Worm (Caenorhabditis elegans) whole organism, young adult: ENCODE results near the gene str-246.

Experiments used
- B0261.1 ChIP-seq: sonication (generic microtip); optimal IDR thresholded peaks from 2 replicates; lab custom pipeline; 2016; ENCODE audit warnings: mild to moderate bottlenecking, missing genetic modification characterization, moderate library complexity, missing compliant biosample characterization
- C17E4.6 ChIP-seq: fragments of 200-800 bp; sonication (Bioruptor generic); IDR thresholded peaks from 2 replicates; pipeline ENCODE4 v1.3.6; 2022; ENCODE audit warnings: missing genetic modification reagents, missing genetic modification characterization, missing compliant biosample characterization
- D2030.7 ChIP-seq: fragments of 200-800 bp; sonication (Bioruptor generic); IDR thresholded peaks from 2 replicates; pipeline ENCODE4 v1.3.6; 2022; ENCODE audit warnings: missing genetic modification reagents, missing genetic modification characterization, missing compliant biosample characterization
- F49E8.2 ChIP-seq: sonication (generic microtip); optimal IDR thresholded peaks from 3 replicates; lab custom pipeline; 2017; ENCODE audit warnings: missing genetic modification characterization, mild to moderate bottlenecking, missing compliant biosample characterization, antibody characterized with exemption, moderate library complexity; ENCODE audit not compliant: insufficient read depth
- Y53F4B.3 ChIP-seq: fragments of 200-800 bp; sonication (Bioruptor generic); IDR thresholded peaks from 2 replicates; pipeline ENCODE4 v1.3.6; 2022; ENCODE audit warnings: missing genetic modification reagents, missing genetic modification characterization, missing compliant biosample characterization
- Y56A3A.18 ChIP-seq: fragments of 200-800 bp; sonication (Bioruptor generic); IDR thresholded peaks from 2 replicates; pipeline ENCODE4 v1.3.6; 2022; ENCODE audit warnings: missing genetic modification reagents, missing genetic modification characterization, missing compliant biosample characterization
- ZK185.1 ChIP-seq: sonication (generic microtip); optimal IDR thresholded peaks from 2 replicates; lab custom pipeline; 2016; ENCODE audit warnings: mild to moderate bottlenecking, missing genetic modification characterization, missing compliant biosample characterization; ENCODE audit not compliant: poor library complexity, severe bottlenecking
- atf-7 ChIP-seq: sonication (generic microtip); optimal IDR thresholded peaks from 2 replicates; lab custom pipeline; 2017; ENCODE audit warnings: mild to moderate bottlenecking, missing genetic modification characterization, missing compliant biosample characterization
- attf-3 ChIP-seq: fragments of 200-800 bp; sonication (Bioruptor generic); conservative IDR thresholded peaks from 2 replicates; pipeline ENCODE4 v1.3.6; 2022; ENCODE audit warnings: missing genetic modification reagents, missing genetic modification characterization, missing compliant biosample characterization
- attf-5 ChIP-seq: fragments of 200-800 bp; sonication (Bioruptor generic); optimal IDR thresholded peaks from 2 replicates; lab custom pipeline; 2018; ENCODE audit warnings: mild to moderate bottlenecking, missing genetic modification characterization, missing compliant biosample characterization
- attf-6 ChIP-seq: fragments of 200-800 bp; sonication (Bioruptor generic); IDR thresholded peaks from 2 replicates; pipeline ENCODE4 v1.3.6; 2022; ENCODE audit warnings: missing genetic modification reagents, missing genetic modification characterization, missing compliant biosample characterization
- ccch-3 ChIP-seq: fragments of 200-800 bp; sonication (Bioruptor generic); optimal IDR thresholded peaks from 2 replicates; lab custom pipeline; 2018; ENCODE audit warnings: mild to moderate bottlenecking, missing genetic modification characterization, missing compliant biosample characterization
- ceh-100 ChIP-seq: fragments of 200-800 bp; sonication (Bioruptor generic); IDR thresholded peaks from 2 replicates; pipeline ENCODE4 v1.3.6; 2022; ENCODE audit warnings: missing genetic modification reagents, missing genetic modification characterization, missing compliant biosample characterization
- ceh-27 ChIP-seq: fragments of 200-800 bp; sonication (Bioruptor generic); optimal IDR thresholded peaks from 2 replicates; lab custom pipeline; 2018; ENCODE audit warnings: mild to moderate bottlenecking, missing genetic modification characterization, moderate library complexity, missing compliant biosample characterization
- ceh-91 ChIP-seq: fragments of 200-800 bp; sonication (Bioruptor generic); IDR thresholded peaks from 2 replicates; pipeline ENCODE4 v1.3.6; 2022; ENCODE audit warnings: missing genetic modification reagents, missing genetic modification characterization, missing compliant biosample characterization
- die-1 ChIP-seq: sonication (generic microtip); optimal IDR thresholded peaks from 2 replicates; lab custom pipeline; 2016; ENCODE audit warnings: missing genotype, mild to moderate bottlenecking, missing genetic modification characterization, missing compliant biosample characterization
- dpff-1 ChIP-seq: sonication (generic microtip); optimal IDR thresholded peaks from 2 replicates; lab custom pipeline; 2017; ENCODE audit warnings: mild to moderate bottlenecking, missing genetic modification characterization, missing compliant biosample characterization
- efl-1 ChIP-seq: fragments of 150-350 bp; optimal IDR thresholded peaks from 2 replicates; lab custom pipeline; 2014; ENCODE audit warnings: missing biosample characterization, missing genetic modification reagents, missing genetic modification characterization
- egl-44 ChIP-seq: fragments of 200-800 bp; sonication (Bioruptor generic); IDR thresholded peaks from 2 replicates; pipeline ENCODE4 v1.3.6; 2022; ENCODE audit warnings: missing genetic modification reagents, missing genetic modification characterization, missing compliant biosample characterization
- gei-17 ChIP-seq: fragments of 200-800 bp; sonication (Bioruptor generic); optimal IDR thresholded peaks from 2 replicates; lab custom pipeline; 2018; ENCODE audit warnings: mild to moderate bottlenecking, missing genetic modification characterization, missing compliant biosample characterization
- hmg-1.2 ChIP-seq: fragments of 200-800 bp; sonication (Bioruptor generic); IDR thresholded peaks from 2 replicates; pipeline ENCODE4 v1.3.6; 2022; ENCODE audit warnings: missing genetic modification reagents, missing genetic modification characterization, missing compliant biosample characterization
- hmg-20 ChIP-seq: fragments of 200-800 bp; sonication (Bioruptor generic); IDR thresholded peaks from 2 replicates; pipeline ENCODE4 v1.3.6; 2022; ENCODE audit warnings: missing genetic modification reagents, missing genetic modification characterization, missing compliant biosample characterization
- hsf-1 ChIP-seq: fragments of 200-800 bp; sonication (Bioruptor generic); IDR thresholded peaks from 2 replicates; pipeline ENCODE4 v1.3.6; 2022; ENCODE audit warnings: missing genetic modification reagents, missing genetic modification characterization, missing compliant biosample characterization
- lag-1 ChIP-seq: fragments of 200-800 bp; sonication (Bioruptor generic); IDR thresholded peaks from 2 replicates; pipeline ENCODE4 v1.3.6; 2022; ENCODE audit warnings: missing genetic modification reagents, missing genetic modification characterization, missing compliant biosample characterization
- lin-54 ChIP-seq: fragments of 200-800 bp; sonication (Bioruptor generic); optimal IDR thresholded peaks from 2 replicates; lab custom pipeline; 2018; ENCODE audit warnings: mild to moderate bottlenecking, missing genetic modification characterization, missing compliant biosample characterization
- lir-1 ChIP-seq: fragments of 200-800 bp; sonication (Bioruptor generic); conservative IDR thresholded peaks from 2 replicates; pipeline ENCODE4 v1.3.6; 2022; ENCODE audit warnings: missing genetic modification reagents, missing genetic modification characterization, missing compliant biosample characterization
- lsl-1 ChIP-seq: fragments of 200-800 bp; sonication (Bioruptor generic); optimal IDR thresholded peaks from 2 replicates; lab custom pipeline; 2018; ENCODE audit warnings: mild to moderate bottlenecking, missing genetic modification characterization, moderate library complexity, missing compliant biosample characterization
- lsy-27 ChIP-seq: sonication (generic microtip); optimal IDR thresholded peaks from 2 replicates; lab custom pipeline; 2017; ENCODE audit warnings: missing genetic modification characterization, mild to moderate bottlenecking, missing compliant biosample characterization, antibody characterized with exemption, missing genotype, borderline replicate concordance; ENCODE audit not compliant: insufficient read depth
- madf-3 ChIP-seq: fragments of 200-800 bp; sonication (Bioruptor generic); IDR thresholded peaks from 2 replicates; pipeline ENCODE4 v1.3.6; 2022; ENCODE audit warnings: missing genetic modification reagents, missing genetic modification characterization, missing compliant biosample characterization
- mcd-1 ChIP-seq: fragments of 200-800 bp; sonication (Bioruptor generic); IDR thresholded peaks from 2 replicates; pipeline ENCODE4 v1.3.6; 2022; ENCODE audit warnings: missing genetic modification reagents, missing genetic modification characterization, missing compliant biosample characterization
- mel-28 ChIP-seq: sonication (generic microtip); optimal IDR thresholded peaks from 2 replicates; lab custom pipeline; 2016; ENCODE audit warnings: borderline replicate concordance, mild to moderate bottlenecking, missing genetic modification characterization, missing compliant biosample characterization
- mxl-1 ChIP-seq: sonication (generic microtip); optimal IDR thresholded peaks from 2 replicates; lab custom pipeline; 2016; ENCODE audit warnings: missing genetic modification characterization, missing compliant biosample characterization
- nfya-1 ChIP-seq: sonication (generic microtip); optimal IDR thresholded peaks from 2 replicates; lab custom pipeline; 2017; ENCODE audit warnings: antibody characterized with exemption, missing compliant biosample characterization, missing genetic modification characterization, borderline replicate concordance; ENCODE audit not compliant: insufficient read depth
- nhr-120 ChIP-seq: fragments of 200-800 bp; sonication (Bioruptor generic); IDR thresholded peaks from 2 replicates; pipeline ENCODE4 v1.3.6; 2022; ENCODE audit warnings: missing genetic modification characterization, missing compliant biosample characterization
- nhr-179 ChIP-seq: sonication (generic microtip); optimal IDR thresholded peaks from 2 replicates; lab custom pipeline; 2016; ENCODE audit warnings: mild to moderate bottlenecking, missing genetic modification characterization, missing compliant biosample characterization
- pbrm-1 ChIP-seq: fragments of 200-800 bp; sonication (Bioruptor generic); IDR thresholded peaks from 2 replicates; pipeline ENCODE4 v1.3.6; 2022; ENCODE audit warnings: missing genetic modification reagents, missing genetic modification characterization, missing compliant biosample characterization
- pha-4 ChIP-seq: fragments of 150-350 bp; sonication (generic microtip); optimal IDR thresholded peaks from 2 replicates; lab custom pipeline; 2014; ENCODE audit warnings: missing biosample characterization, missing genetic modification reagents, missing genetic modification characterization
- rec-8 ChIP-seq, 2 experiments: sonication (generic microtip); optimal IDR thresholded peaks; 2 replicates each; lab custom pipeline; 2016; ENCODE audit warnings: mild to moderate bottlenecking in 2 of 2, missing genetic modification characterization in 2 of 2, missing genetic modification reagents in 2 of 2, missing genotype in 2 of 2, missing biosample characterization in 1 of 2, missing compliant biosample characterization in 1 of 2, moderate library complexity in 1 of 2
- snpc-3.4 ChIP-seq: sonication (generic microtip); optimal IDR thresholded peaks from 2 replicates; lab custom pipeline; 2017; ENCODE audit warnings: missing genetic modification characterization, mild to moderate bottlenecking, missing compliant biosample characterization, antibody characterized with exemption, moderate library complexity, missing genotype, missing genetic modification reagents
- snpc-4 ChIP-seq, 5 experiments: fragments of 150-350 bp in 1 of 5; sonication (generic microtip) in 4 of 5; optimal IDR thresholded peaks; 2 replicates each; lab custom pipeline; 2014 to 2018; ENCODE audit warnings: missing genetic modification characterization in 5 of 5, missing biosample characterization in 3 of 5, antibody characterized with exemption in 2 of 5, mild to moderate bottlenecking in 2 of 5, missing compliant biosample characterization in 2 of 5, missing genotype in 2 of 5, moderate library complexity in 2 of 5, missing genetic modification reagents in 1 of 5
- somi-1 ChIP-seq: fragments of 200-800 bp; sonication (Bioruptor generic); optimal IDR thresholded peaks from 2 replicates; lab custom pipeline; 2018; ENCODE audit warnings: mild to moderate bottlenecking, missing genetic modification characterization, missing compliant biosample characterization
- sptf-2 ChIP-seq: fragments of 200-800 bp; sonication (Bioruptor generic); optimal IDR thresholded peaks from 2 replicates; lab custom pipeline; 2018; ENCODE audit warnings: mild to moderate bottlenecking, missing genetic modification characterization, missing compliant biosample characterization
- zfh-2 ChIP-seq: fragments of 200-800 bp; sonication (Bioruptor generic); conservative IDR thresholded peaks from 2 replicates; pipeline ENCODE4 v1.3.6; 2022; ENCODE audit warnings: missing genetic modification reagents, missing genetic modification characterization, missing compliant biosample characterization
- ztf-26 ChIP-seq: sonication (generic microtip); optimal IDR thresholded peaks from 2 replicates; lab custom pipeline; 2017; ENCODE audit warnings: missing genetic modification characterization, missing compliant biosample characterization
- ztf-28 ChIP-seq: fragments of 200-800 bp; sonication (Bioruptor generic); IDR thresholded peaks from 2 replicates; pipeline ENCODE4 v1.3.6; 2022; ENCODE audit warnings: missing genetic modification reagents, missing genetic modification characterization, missing compliant biosample characterization

Gene str-246

DNA sequence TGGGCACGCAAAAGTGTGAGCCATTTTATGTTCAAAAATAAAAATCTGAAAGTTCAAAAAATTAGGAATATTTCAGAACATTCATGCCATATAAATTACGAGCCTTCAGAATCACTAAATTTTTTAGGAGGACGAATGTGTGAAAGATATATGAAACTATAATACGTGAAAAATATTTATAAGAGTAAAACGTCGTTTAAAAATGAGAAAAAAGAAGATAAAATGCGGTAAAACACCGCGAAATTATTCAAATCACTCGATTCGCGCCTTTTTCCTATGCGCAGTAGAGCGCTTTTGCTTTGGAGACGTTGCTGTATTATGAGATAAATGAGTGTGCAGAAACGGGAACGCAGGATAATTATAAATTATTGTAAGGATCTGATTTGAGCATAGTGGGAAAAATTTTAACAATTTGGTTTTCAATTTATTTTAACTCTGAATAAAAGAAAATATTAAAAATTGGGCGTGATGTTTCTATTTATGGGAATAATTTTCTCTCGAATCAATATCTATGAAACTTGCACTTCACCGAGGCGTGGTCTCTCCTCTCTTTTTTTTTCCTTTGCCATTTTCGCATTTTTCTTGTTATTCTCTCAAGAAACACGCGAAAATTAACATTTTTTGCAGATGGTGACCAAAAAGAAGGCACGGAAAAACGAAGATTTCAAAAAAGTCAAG, 41.8 kb downstream of the str-246 start, which contains the start of the genes sup-35 and Y48A6C.4 (continued):
- no peak for TF ChIP-seq F49E8.2 (tag; lab: Kevin White, UChicago)
- no peak for TF ChIP-seq mel-28 (tag; lab: Kevin White, UChicago)
- peak; percentile 46 for TF ChIP-seq ZK185.1 (tag; lab: Kevin White, UChicago)
- no peak for TF ChIP-seq nfya-1
- TF ChIP-seq ccch-3 (GFP tag; lab: Kevin White, UChicago) = no peak
- TF ChIP-seq hsf-1 = no peak
- TF ChIP-seq atf-7 = no peak
- no peak for TF ChIP-seq die-1 (tag; lab: Kevin White, UChicago)
- TF ChIP-seq mxl-1 = no peak
- no peak for TF ChIP-seq Y56A3A.18 (GFP tag; lab: Robert Waterston, UW)
- no peak; the same call in 1 of the 2 replicates for TF ChIP-seq pbrm-1 (GFP tag; lab: Robert Waterston, UW)
- TF ChIP-seq ztf-26 (tag; lab: Kevin White, UChicago) = no peak
- TF ChIP-seq B0261.1 (tag; lab: Kevin White, UChicago) = no peak
- peak; percentile 12 for TF ChIP-seq pha-4 (tag; lab: Kevin White, UChicago)
- TF ChIP-seq zfh-2 (GFP tag; lab: Robert Waterston, UW) = no peak
- TF ChIP-seq lin-54 = peak; percentile 90
- no peak for TF ChIP-seq gei-17 (GFP tag; lab: Kevin White, UChicago)
- no peak for TF ChIP-seq nhr-179
- no peak for TF ChIP-seq snpc-4 (GFP tag; optimal IDR thresholded peaks at IDR 0.05; lab: Kevin White, UChicago)
- peak in 3 of 4 experiments; percentile 32 to 77 (median 73) for TF ChIP-seq snpc-4 (tag; optimal IDR thresholded peaks at IDR 0.05; lab: Kevin White, UChicago)
- peak; percentile 97 for TF ChIP-seq ceh-100
- TF ChIP-seq hmg-1.2 (GFP tag; lab: Robert Waterston, UW) = no peak
- TF ChIP-seq efl-1 (GFP tag; lab: Kevin White, UChicago) = peak; percentile 94
- TF ChIP-seq somi-1 (GFP tag; lab: Kevin White, UChicago) = no peak
- no peak for TF ChIP-seq Y53F4B.3
- no peak for TF ChIP-seq attf-3 (GFP tag; lab: Robert Waterston, UW)
- TF ChIP-seq lsl-1 (GFP tag; lab: Kevin White, UChicago) = peak; percentile 64
- TF ChIP-seq rec-8 (tag; optimal IDR thresholded peaks at IDR 0.05; lab: Kevin White, UChicago) = no peak
- no peak for TF ChIP-seq C17E4.6 (GFP tag; lab: Robert Waterston, UW)
- 0 out of 2 replicates have a peak, but pooled peaks have one; percentile 23 for TF ChIP-seq ztf-28 (GFP tag; lab: Robert Waterston, UW)
- TF ChIP-seq ceh-27 (GFP tag; lab: Kevin White, UChicago) = peak; percentile 65
- no peak for TF ChIP-seq lag-1 (GFP tag; lab: Robert Waterston, UW)
- no peak for TF ChIP-seq nhr-120 (GFP tag; lab: Robert Waterston, UW)
- TF ChIP-seq lsy-27 = no peak
- no peak for TF ChIP-seq lir-1 (GFP tag; lab: Robert Waterston, UW)

DNA sequence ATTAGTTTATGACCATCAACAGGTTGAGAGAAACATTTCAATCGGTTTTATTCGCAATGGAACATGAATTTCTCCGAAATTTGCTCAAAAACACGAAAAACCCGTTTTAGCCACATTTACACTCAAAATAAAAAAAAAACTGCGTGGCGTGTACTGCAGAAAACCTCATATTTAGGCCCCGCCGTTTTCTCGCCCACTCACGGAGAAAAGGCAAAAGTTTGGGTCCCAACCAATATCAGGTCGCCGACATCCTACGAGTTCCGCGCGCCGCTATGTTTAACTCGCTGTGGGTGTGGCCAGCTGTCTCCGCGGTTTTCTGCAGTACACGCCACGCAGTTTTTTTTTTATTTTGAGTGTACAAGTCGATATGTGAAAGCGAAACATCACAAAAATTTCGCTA, 46.3 kb downstream of the str-246 start:
- no peak for TF ChIP-seq sptf-2
- peak; percentile 73 for TF ChIP-seq hmg-1.2 (GFP tag; lab: Robert Waterston, UW)
- 0 out of 2 replicates have a peak, but pooled peaks have one; percentile 37 for TF ChIP-seq D2030.7
- no peak for TF ChIP-seq ceh-100
- no peak for TF ChIP-seq hmg-20 (GFP tag; lab: Robert Waterston, UW)
- no peak for TF ChIP-seq madf-3
- no peak for TF ChIP-seq attf-5 (GFP tag; lab: Kevin White, UChicago)
- no peak for TF ChIP-seq mel-28 (tag; lab: Kevin White, UChicago)
- TF ChIP-seq attf-6 (GFP tag; lab: Robert Waterston, UW) = peak; percentile 70; the same call in 1 of the 2 replicates
- TF ChIP-seq ceh-91 (GFP tag; lab: Robert Waterston, UW) = no peak
- TF ChIP-seq hsf-1 = 0 out of 2 replicates have a peak, but pooled peaks have one; percentile 13
- TF ChIP-seq lin-54 = no peak
- peak; percentile 32; the same call in 1 of the 2 replicates for TF ChIP-seq egl-44
- no peak for TF ChIP-seq snpc-3.4
- no peak for TF ChIP-seq dpff-1 (tag; lab: Kevin White, UChicago)
- TF ChIP-seq attf-3 (GFP tag; lab: Robert Waterston, UW) = no peak
- TF ChIP-seq mcd-1 (GFP tag; lab: Robert Waterston, UW) = 0 out of 2 replicates have a peak, but pooled peaks have one; percentile 11
- no peak for TF ChIP-seq somi-1 (GFP tag; lab: Kevin White, UChicago)
